Worm (Caenorhabditis elegans): ENCODE data around the gene eea-1.
A peak's percentile ranks its signal among the peaks of the same experiment; 100 is the strongest.

eea-1 gene

DNA sequence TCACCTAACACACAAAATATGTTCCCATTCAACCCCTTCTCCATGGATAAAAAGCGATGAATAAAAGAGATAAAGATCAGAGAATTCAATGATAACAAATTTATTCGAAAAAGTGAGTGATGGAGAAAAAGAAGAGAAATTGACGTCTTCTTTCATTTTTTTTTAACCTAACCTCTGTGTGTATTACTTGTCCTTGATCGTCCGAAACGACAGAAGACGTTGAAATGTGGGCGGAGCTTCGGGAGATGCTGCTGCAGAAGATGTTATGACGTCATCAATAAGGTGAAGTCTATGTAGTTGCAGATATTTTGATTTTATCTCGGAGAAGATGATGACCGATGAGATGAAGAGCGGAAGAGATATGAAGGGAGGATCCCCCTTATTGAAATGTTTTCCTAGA lies 7.3 kb downstream of the eea-1 start, which contains the start of gene T10G3.3 (continued):
- TF ChIP-seq sem-4 (tag; optimal IDR thresholded peaks at IDR 0.05) = no peak
- TF ChIP-seq dmd-4 (tag; optimal IDR thresholded peaks at IDR 0.05) = no peak
- TF ChIP-seq snpc-4 (tag; optimal IDR thresholded peaks at IDR 0.05) = no peak
- TF ChIP-seq mdl-1 (tag; optimal IDR thresholded peaks at IDR 0.05) = no peak
- TF ChIP-seq R02D3.7 (tag; optimal IDR thresholded peaks at IDR 0.05) = no peak
- peak; percentile 51 for TF ChIP-seq fos-1 (tag; optimal IDR thresholded peaks at IDR 0.05)
- TF ChIP-seq ztf-1 (GFP tag; conservative IDR thresholded peaks at IDR 0.05) = no peak
- no peak for TF ChIP-seq Y55F3AM.14 (GFP tag; optimal IDR thresholded peaks at IDR 0.05)

DNA sequence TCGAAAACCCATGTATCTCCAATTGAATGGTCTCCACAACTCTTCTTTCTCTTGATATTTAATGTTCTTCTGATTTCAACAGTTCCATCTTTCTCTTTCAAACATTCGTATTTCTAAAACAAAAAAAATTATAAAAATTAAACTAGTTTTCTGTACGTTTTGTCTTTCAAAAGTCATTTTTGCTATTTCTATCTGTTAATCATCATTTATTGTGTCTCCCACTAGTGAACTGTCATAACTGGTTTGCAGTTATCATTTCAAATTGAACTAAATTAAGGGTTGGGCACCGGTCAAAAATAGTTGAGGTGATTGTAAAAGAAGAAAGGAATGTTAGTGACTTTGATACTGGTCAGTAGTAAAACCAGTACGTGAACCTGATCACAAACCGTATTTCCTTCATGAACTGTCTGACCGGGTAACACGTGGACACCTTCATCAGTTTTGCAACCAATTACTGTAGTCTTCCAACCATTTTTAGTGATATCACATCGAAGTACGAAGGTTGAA lies 8.8 kb downstream of the eea-1 start:
- peak; percentile 46 for TF ChIP-seq sma-9 (GFP tag; optimal IDR thresholded peaks at IDR 0.05)
- no peak for TF ChIP-seq sma-9 (tag; optimal IDR thresholded peaks at IDR 0.05)
- no peak for TF ChIP-seq nhr-10 (tag; optimal IDR thresholded peaks at IDR 0.05)
- TF ChIP-seq mdl-1 (tag; optimal IDR thresholded peaks at IDR 0.05) = no peak
- TF ChIP-seq snpc-4 (tag; optimal IDR thresholded peaks at IDR 0.05) = no peak
- TF ChIP-seq alr-1 (tag; optimal IDR thresholded peaks at IDR 0.05) = no peak
- TF ChIP-seq lin-11 (tag; optimal IDR thresholded peaks at IDR 0.05) = no peak
- TF ChIP-seq ceh-82 (tag; optimal IDR thresholded peaks at IDR 0.05) = no peak
- TF ChIP-seq nhr-12 (tag; optimal IDR thresholded peaks at IDR 0.05) = no peak
- TF ChIP-seq mab-5 (tag; optimal IDR thresholded peaks at IDR 0.05) = no peak
- TF ChIP-seq nhr-6 (tag; optimal IDR thresholded peaks at IDR 0.05) = no peak
- no peak for TF ChIP-seq nhr-23 (tag; optimal IDR thresholded peaks at IDR 0.05)
- TF ChIP-seq skn-1 (tag; optimal IDR thresholded peaks at IDR 0.05) = no peak
- TF ChIP-seq dmd-4 (tag; optimal IDR thresholded peaks at IDR 0.05) = no peak
- no peak for TF ChIP-seq lin-39 (tag; optimal IDR thresholded peaks at IDR 0.05)
- no peak for TF ChIP-seq gmeb-1 (tag; optimal IDR thresholded peaks at IDR 0.05)
- no peak for TF ChIP-seq ZK546.5 (tag; optimal IDR thresholded peaks at IDR 0.05)
- TF ChIP-seq nhr-25 (tag; optimal IDR thresholded peaks at IDR 0.05) = peak; percentile 44
- no peak for TF ChIP-seq nhr-129 (tag; optimal IDR thresholded peaks at IDR 0.05)
- TF ChIP-seq blmp-1 (tag; optimal IDR thresholded peaks at IDR 0.05; ENCODE audit: insufficient read depth) = peak; percentile 20
- no peak for TF ChIP-seq crh-2 (tag; optimal IDR thresholded peaks at IDR 0.05)
- TF ChIP-seq ceh-16 (tag; optimal IDR thresholded peaks at IDR 0.05) = no peak
- no peak for TF ChIP-seq elt-1 (tag; optimal IDR thresholded peaks at IDR 0.05)
- no peak for TF ChIP-seq lin-13 (GFP tag; optimal IDR thresholded peaks at IDR 0.05)

DNA sequence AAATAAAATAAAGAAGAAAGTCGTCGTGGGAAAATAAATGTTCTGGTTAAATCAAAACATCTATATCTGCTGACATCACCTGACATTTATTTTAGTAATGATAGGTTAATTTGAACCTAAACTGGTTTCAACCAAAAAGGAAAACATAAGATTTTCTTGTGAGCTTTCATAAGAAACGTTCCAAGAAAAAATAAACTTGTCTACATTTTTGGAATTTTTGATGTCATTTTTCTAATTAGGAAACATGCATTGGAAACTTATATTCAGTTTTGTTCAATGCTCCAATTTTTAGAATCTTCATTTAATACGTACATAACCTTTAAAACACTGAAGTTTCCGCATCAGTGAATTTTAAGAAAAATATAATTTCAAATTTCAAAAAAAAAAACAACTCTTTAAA lies 11.4 kb downstream of the eea-1 start:
- TF ChIP-seq nhr-12 (tag; optimal IDR thresholded peaks at IDR 0.05) (no peak), ama-1 (optimal IDR thresholded peaks at IDR 0.05) (no peak), sma-9 (GFP tag; optimal IDR thresholded peaks at IDR 0.05) (no peak), sma-9 (tag; optimal IDR thresholded peaks at IDR 0.05) (no peak), fos-1 (tag; optimal IDR thresholded peaks at IDR 0.05) (no peak), mdl-1 (tag; optimal IDR thresholded peaks at IDR 0.05) (no peak), ceh-16 (tag; optimal IDR thresholded peaks at IDR 0.05) (no peak), ceh-82 (tag; optimal IDR thresholded peaks at IDR 0.05) (no peak), C34F6.9 (tag; optimal IDR thresholded peaks at IDR 0.05) (no peak), zag-1 (tag; optimal IDR thresholded peaks at IDR 0.05) (no peak), mab-5 (tag; optimal IDR thresholded peaks at IDR 0.05) (no peak)

DNA sequence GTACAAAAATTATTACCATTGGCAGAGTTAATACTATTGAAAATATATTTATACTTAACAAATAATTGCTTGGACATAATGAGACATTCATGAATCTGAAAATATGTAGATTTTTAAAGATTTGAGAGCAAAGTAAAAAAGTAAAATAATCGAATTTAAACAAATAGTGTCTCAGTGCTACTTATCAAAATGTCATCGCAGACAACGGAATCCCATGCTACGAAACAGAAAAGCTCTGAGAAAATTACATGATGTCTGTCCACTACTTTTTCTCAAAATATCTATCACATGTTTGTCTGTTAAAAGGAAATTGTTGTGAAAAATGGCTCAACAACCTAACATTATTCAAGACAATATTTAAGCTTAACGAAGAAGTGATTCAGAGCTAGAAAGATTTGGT lies 12.8 kb downstream of the eea-1 start, which contains the start of gene T10G3.4:
T10G3.4 (minus strand) TSS at position 101 of the 400 bp plus-strand sequence.
- TF ChIP-seq unc-39 (tag; optimal IDR thresholded peaks at IDR 0.05) (no peak), ama-1 (optimal IDR thresholded peaks at IDR 0.05) (no peak), sma-3 (GFP tag; optimal IDR thresholded peaks at IDR 0.05) (no peak), zag-1 (tag; optimal IDR thresholded peaks at IDR 0.05) (no peak), nhr-77 (tag; optimal IDR thresholded peaks at IDR 0.05) (no peak), unc-62 (GFP tag; optimal IDR thresholded peaks at IDR 0.05) (no peak), aly-2 (tag; optimal IDR thresholded peaks at IDR 0.05) (no peak), peb-1 (tag; optimal IDR thresholded peaks at IDR 0.05) (no peak), ztf-4 (tag; optimal IDR thresholded peaks at IDR 0.05) (no peak), mbf-1 (tag; optimal IDR thresholded peaks at IDR 0.05) (no peak), lin-11 (tag; optimal IDR thresholded peaks at IDR 0.05) (no peak), mab-5 (tag; optimal IDR thresholded peaks at IDR 0.05) (no peak)

Measured in whole organism, L2 larva.